Fruit fly (Drosophila melanogaster) whole organism, prepupa: ENCODE data around the gene CG43293.
A peak's percentile ranks its signal among the peaks of the same experiment; 100 is the strongest.

Experiments used
- Blimp-1 ChIP-seq: fragments of 200-800 bp; sonication (Bioruptor generic); optimal IDR thresholded peaks from 3 replicates; lab custom pipeline; 2017; ENCODE audit warnings: missing biosample characterization, missing genetic modification characterization, mild to moderate bottlenecking, moderate library complexity, missing genetic modification reagents
- CG11762 ChIP-seq: fragments of 200-800 bp; sonication (Bioruptor generic); optimal IDR thresholded peaks from 3 replicates; lab custom pipeline; 2016; ENCODE audit warnings: missing biosample characterization, missing genetic modification characterization; ENCODE audit not compliant: insufficient read depth
- CG11902 ChIP-seq: fragments of 200-800 bp; sonication (Bioruptor generic); optimal IDR thresholded peaks from 3 replicates; lab custom pipeline; 2016; ENCODE audit warnings: missing biosample characterization, missing genetic modification characterization
- CG1621 ChIP-seq: fragments of 200-800 bp; sonication (Bioruptor generic); optimal IDR thresholded peaks from 3 replicates; lab custom pipeline; 2018; ENCODE audit warnings: missing biosample characterization, mild to moderate bottlenecking, missing genetic modification characterization
- CG16779 ChIP-seq: fragments of 200-800 bp; sonication (Bioruptor generic); optimal IDR thresholded peaks from 3 replicates; lab custom pipeline; 2017; ENCODE audit warnings: missing biosample characterization, mild to moderate bottlenecking, missing genetic modification characterization
- CG3032 ChIP-seq: fragments of 200-800 bp; optimal IDR thresholded peaks from 2 replicates; lab custom pipeline; 2019; ENCODE audit warnings: missing biosample characterization, mild to moderate bottlenecking, missing genetic modification characterization, moderate library complexity
- CG31627 ChIP-seq: fragments of 200-800 bp; sonication (Bioruptor generic); optimal IDR thresholded peaks from 3 replicates; lab custom pipeline; 2016; ENCODE audit warnings: missing biosample characterization, missing genetic modification characterization
- CG32006 ChIP-seq: fragments of 200-800 bp; sonication (Bioruptor generic); optimal IDR thresholded peaks from 3 replicates; lab custom pipeline; 2017; ENCODE audit warnings: missing biosample characterization, mild to moderate bottlenecking, missing genetic modification characterization
- CG34406 ChIP-seq: fragments of 200-800 bp; sonication (Bioruptor generic); optimal IDR thresholded peaks from 3 replicates; lab custom pipeline; 2016; ENCODE audit warnings: missing biosample characterization, missing genetic modification characterization
- CG4318 ChIP-seq: fragments of 200-800 bp; sonication (Bioruptor generic); optimal IDR thresholded peaks from 3 replicates; lab custom pipeline; 2017; ENCODE audit warnings: missing biosample characterization, mild to moderate bottlenecking, missing genetic modification characterization
- CG6163 ChIP-seq: fragments of 200-800 bp; sonication (Bioruptor generic); IDR thresholded peaks from 3 replicates; pipeline ENCODE4 v1.3.6; 2022; ENCODE audit warnings: missing biosample characterization, missing genetic modification characterization
- CG6792 ChIP-seq: fragments of 200-800 bp; sonication (Bioruptor generic); optimal IDR thresholded peaks from 3 replicates; lab custom pipeline; 2016; ENCODE audit warnings: missing biosample characterization, missing genetic modification characterization
- CG6854 ChIP-seq: fragments of 200-800 bp; sonication (Bioruptor generic); optimal IDR thresholded peaks from 2 replicates; lab custom pipeline; 2017; ENCODE audit warnings: missing biosample characterization, mild to moderate bottlenecking, missing genetic modification characterization
- CG7368 ChIP-seq: fragments of 200-800 bp; sonication (Bioruptor generic); optimal IDR thresholded peaks from 3 replicates; lab custom pipeline; 2016; ENCODE audit warnings: missing biosample characterization, missing genetic modification characterization
- CG8319 ChIP-seq: fragments of 200-800 bp; sonication (Bioruptor generic); optimal IDR thresholded peaks from 3 replicates; lab custom pipeline; 2016; ENCODE audit warnings: missing biosample characterization, missing genetic modification characterization
- Eip75B ChIP-seq: fragments of 200-800 bp; sonication (Bioruptor generic); optimal IDR thresholded peaks from 3 replicates; lab custom pipeline; 2016; ENCODE audit warnings: missing biosample characterization, missing genetic modification characterization
- Eip78C ChIP-seq: fragments of 200-800 bp; sonication (Bioruptor generic); peaks from one replicate; lab custom pipeline; 2016; ENCODE audit warnings: missing biosample characterization, missing genetic modification characterization
- Ets21C ChIP-seq: fragments of 200-800 bp; sonication (Bioruptor generic); optimal IDR thresholded peaks from 3 replicates; lab custom pipeline; 2016; ENCODE audit warnings: missing biosample characterization, missing genetic modification characterization
- Hr39 ChIP-seq: fragments of 200-800 bp; sonication (Bioruptor generic); optimal IDR thresholded peaks from 2 replicates; lab custom pipeline; 2016; ENCODE audit warnings: missing biosample characterization, missing genetic modification characterization
- Met ChIP-seq: fragments of 200-800 bp; sonication (Bioruptor generic); optimal IDR thresholded peaks from 3 replicates; lab custom pipeline; 2016; ENCODE audit warnings: missing biosample characterization, missing genetic modification characterization
- OdsH ChIP-seq: fragments of 200-800 bp; sonication (Bioruptor generic); optimal IDR thresholded peaks from 3 replicates; lab custom pipeline; 2016; ENCODE audit warnings: missing biosample characterization, missing genetic modification characterization
- Smox ChIP-seq: fragments of 200-800 bp; sonication (Bioruptor generic); optimal IDR thresholded peaks from 3 replicates; lab custom pipeline; 2016; ENCODE audit warnings: missing biosample characterization, missing genetic modification characterization
- Sox102F ChIP-seq: fragments of 200-800 bp; sonication (Bioruptor generic); optimal IDR thresholded peaks from 2 replicates; lab custom pipeline; 2016; ENCODE audit warnings: missing biosample characterization, mild to moderate bottlenecking, missing genetic modification characterization
- Sox14 ChIP-seq: fragments of 200-800 bp; sonication (Bioruptor generic); optimal IDR thresholded peaks from 3 replicates; lab custom pipeline; 2016; ENCODE audit warnings: missing biosample characterization, missing genetic modification characterization
- Sox15 ChIP-seq: fragments of 200-800 bp; sonication (Bioruptor generic); optimal IDR thresholded peaks from 3 replicates; lab custom pipeline; 2016; ENCODE audit warnings: missing biosample characterization, missing genetic modification characterization
- achi ChIP-seq: fragments of 200-800 bp; sonication (Bioruptor generic); optimal IDR thresholded peaks from 3 replicates; lab custom pipeline; 2016; ENCODE audit warnings: missing biosample characterization, missing genetic modification characterization
- acj6 ChIP-seq: fragments of 200-800 bp; sonication (Bioruptor generic); optimal IDR thresholded peaks from 3 replicates; lab custom pipeline; 2016; ENCODE audit warnings: missing biosample characterization, missing genetic modification characterization
- cyc ChIP-seq: fragments of 200-800 bp; sonication (Bioruptor generic); optimal IDR thresholded peaks from 3 replicates; lab custom pipeline; 2016; ENCODE audit warnings: missing biosample characterization, missing genetic modification characterization
- dac ChIP-seq: fragments of 200-800 bp; sonication (Bioruptor generic); optimal IDR thresholded peaks from 2 replicates; lab custom pipeline; 2017; ENCODE audit warnings: missing biosample characterization, mild to moderate bottlenecking, missing genetic modification characterization
- dsx ChIP-seq: fragments of 200-800 bp; optimal IDR thresholded peaks from 3 replicates; lab custom pipeline; 2019; ENCODE audit warnings: missing biosample characterization, mild to moderate bottlenecking, missing genetic modification characterization, moderate library complexity; ENCODE audit not compliant: poor library complexity, severe bottlenecking
- eg ChIP-seq: fragments of 200-800 bp; sonication (Bioruptor generic); IDR thresholded peaks from 3 replicates; pipeline ENCODE4 v1.3.6; 2022; ENCODE audit warnings: missing biosample characterization, missing genetic modification characterization
- fd59A ChIP-seq: fragments of 200-800 bp; sonication (Bioruptor generic); optimal IDR thresholded peaks from 2 replicates; lab custom pipeline; 2017; ENCODE audit warnings: missing biosample characterization, mild to moderate bottlenecking, missing genetic modification characterization, missing genetic modification reagents
- fd85E ChIP-seq: fragments of 200-800 bp; sonication (Bioruptor generic); optimal IDR thresholded peaks from 3 replicates; lab custom pipeline; 2016; ENCODE audit warnings: missing biosample characterization, missing genetic modification characterization
- fkh ChIP-seq: fragments of 200-800 bp; sonication (Bioruptor generic); optimal IDR thresholded peaks from 3 replicates; lab custom pipeline; 2017; ENCODE audit warnings: missing biosample characterization, mild to moderate bottlenecking, missing genetic modification characterization, moderate library complexity
- lz ChIP-seq: fragments of 200-800 bp; sonication (Bioruptor generic); optimal IDR thresholded peaks from 3 replicates; lab custom pipeline; 2016; ENCODE audit warnings: missing biosample characterization, missing genetic modification characterization
- net ChIP-seq: fragments of 200-800 bp; sonication (Bioruptor generic); optimal IDR thresholded peaks from 3 replicates; lab custom pipeline; 2016; ENCODE audit warnings: missing biosample characterization, missing genetic modification characterization
- spab ChIP-seq: fragments of 200-800 bp; sonication (Bioruptor generic); optimal IDR thresholded peaks from 2 replicates; lab custom pipeline; 2017; ENCODE audit warnings: missing biosample characterization, mild to moderate bottlenecking, missing genetic modification characterization, missing genetic modification reagents
- ss ChIP-seq, 2 experiments: fragments of 200-800 bp; sonication (Bioruptor generic); optimal IDR thresholded peaks; 2 replicates in 1 of 2; 3 replicates in 1 of 2; lab custom pipeline; 2017 to 2018; ENCODE audit warnings: mild to moderate bottlenecking in 2 of 2, missing biosample characterization in 2 of 2, missing genetic modification characterization in 2 of 2, moderate library complexity in 1 of 2
- svp ChIP-seq: fragments of 200-800 bp; sonication (Bioruptor generic); peaks from one replicate; lab custom pipeline; 2016; ENCODE audit warnings: missing biosample characterization, missing genetic modification characterization
- vri ChIP-seq: fragments of 200-800 bp; sonication (Bioruptor generic); optimal IDR thresholded peaks from 3 replicates; lab custom pipeline; 2016; ENCODE audit warnings: missing biosample characterization, mild to moderate bottlenecking, missing genetic modification characterization

Gene CG43293

DNA sequence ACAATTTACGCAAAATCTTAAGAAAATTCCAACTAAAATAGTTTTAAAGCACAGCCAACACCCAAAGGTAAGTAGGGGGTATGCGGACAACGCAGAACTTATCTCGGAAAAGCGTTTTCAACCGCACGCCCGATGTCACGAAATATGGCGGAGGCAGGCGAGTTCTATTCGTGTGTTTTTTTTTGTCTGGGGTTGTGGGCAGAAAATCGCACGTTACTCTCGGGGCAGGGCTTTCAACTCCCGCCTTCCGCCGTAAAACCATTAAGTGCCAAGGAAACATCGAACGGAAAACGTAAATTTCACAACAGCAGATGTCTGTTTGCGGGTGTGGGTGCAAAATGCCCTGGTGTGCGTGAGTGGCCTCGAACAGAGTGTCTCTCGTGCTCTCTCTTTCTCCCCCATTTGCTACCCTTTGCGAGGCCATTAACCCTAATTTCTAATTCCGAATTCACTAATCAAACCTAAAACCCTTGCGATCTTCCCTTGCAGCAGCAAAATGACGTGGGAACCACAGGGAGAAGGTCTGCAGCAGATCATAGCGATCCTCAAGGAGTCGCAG is 8.6 kb downstream of the CG43293 start:
- TF ChIP-seq CG6792 (GFP tag; lab: Kevin White, UChicago): no peak
- TF ChIP-seq CG1621: no peak

DNA sequence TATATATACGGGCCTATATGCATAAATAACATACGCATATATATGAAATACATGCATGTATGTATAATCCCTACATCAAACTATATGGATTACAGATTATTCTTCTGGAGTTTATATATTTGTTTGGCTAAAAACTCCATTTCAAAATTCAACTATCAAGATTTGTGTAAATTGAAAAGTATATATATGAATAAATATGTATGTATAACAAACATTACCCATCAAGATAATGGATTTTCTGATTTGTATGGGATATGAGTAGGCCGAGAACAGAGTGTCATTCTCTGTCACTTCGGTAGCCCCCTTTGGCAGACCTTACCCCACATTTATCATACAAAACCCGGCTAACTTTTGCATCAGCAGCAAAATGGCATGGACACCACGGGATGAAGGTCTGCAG is 15.2 kb downstream of the CG43293 start, which contains the start of gene CG8219:
TSS of gene CG8219 (plus strand) at position 301 of the 400 bp plus-strand sequence.
- TF ChIP-seq Sox14 (GFP tag; lab: Kevin White, UChicago): no peak
- TF ChIP-seq Sox102F (GFP tag; lab: Kevin White, UChicago): no peak
- no peak for TF ChIP-seq Eip78C (GFP tag; lab: Kevin White, UChicago)
- no peak for TF ChIP-seq CG11762
- no peak for TF ChIP-seq fkh (GFP tag; lab: Kevin White, UChicago)
- no peak for TF ChIP-seq CG6163
- TF ChIP-seq dsx (GFP tag; lab: Kevin White, UChicago): no peak
- no peak for TF ChIP-seq fd85E (GFP tag; lab: Kevin White, UChicago)
- no peak for TF ChIP-seq CG6854 (GFP tag; lab: Kevin White, UChicago)
- TF ChIP-seq CG32006 (GFP tag; lab: Kevin White, UChicago): no peak
- no peak for TF ChIP-seq vri (GFP tag; lab: Kevin White, UChicago)
- TF ChIP-seq Smox (GFP tag; lab: Kevin White, UChicago): no peak
- TF ChIP-seq, all 60 proteins: peak for 0

DNA sequence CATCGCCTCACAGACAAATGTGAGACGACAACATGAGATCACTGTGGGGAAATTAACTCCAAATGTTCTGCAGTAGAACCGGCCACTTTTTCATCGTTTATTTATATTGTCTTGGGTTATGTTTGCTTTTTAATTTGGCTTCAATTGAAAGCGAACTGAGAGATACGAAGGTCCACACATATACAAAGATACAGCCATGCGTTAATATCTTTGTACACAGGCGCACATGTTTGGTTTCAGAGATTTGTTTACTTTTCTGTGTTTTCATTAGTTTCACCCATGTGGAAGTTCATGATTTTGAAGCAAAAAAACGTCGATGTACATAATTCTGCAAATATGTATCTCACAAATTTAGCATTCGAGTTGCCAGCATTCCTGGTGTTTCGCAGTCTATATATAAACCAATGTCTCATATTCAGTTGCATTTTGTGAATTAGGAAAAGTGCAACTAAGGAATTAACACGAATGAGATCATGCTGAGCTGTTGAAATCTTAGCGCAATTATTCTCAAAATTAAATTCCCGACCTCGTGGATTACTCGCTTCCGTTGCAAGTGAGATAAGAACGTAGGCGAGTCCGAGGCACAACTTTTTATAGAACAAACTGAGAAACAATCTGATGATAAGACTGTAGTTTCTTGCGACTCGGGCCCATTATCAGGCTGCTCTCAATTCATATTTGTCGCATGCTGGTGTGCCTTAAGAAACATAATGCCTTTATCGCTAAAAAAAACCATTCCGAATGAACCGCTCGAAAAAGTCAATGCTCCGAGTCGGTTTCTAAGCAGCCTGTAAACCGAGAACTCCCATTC is 31.2 kb downstream of the CG43293 start:
- TF ChIP-seq CG11762: no peak
- no peak for TF ChIP-seq dac (GFP tag; lab: Kevin White, UChicago)
- no peak for TF ChIP-seq fd59A
- TF ChIP-seq Smox (GFP tag; lab: Kevin White, UChicago): no peak
- TF ChIP-seq fkh (GFP tag; lab: Kevin White, UChicago): peak; percentile 97
- TF ChIP-seq Eip78C (GFP tag; lab: Kevin White, UChicago): no peak

DNA sequence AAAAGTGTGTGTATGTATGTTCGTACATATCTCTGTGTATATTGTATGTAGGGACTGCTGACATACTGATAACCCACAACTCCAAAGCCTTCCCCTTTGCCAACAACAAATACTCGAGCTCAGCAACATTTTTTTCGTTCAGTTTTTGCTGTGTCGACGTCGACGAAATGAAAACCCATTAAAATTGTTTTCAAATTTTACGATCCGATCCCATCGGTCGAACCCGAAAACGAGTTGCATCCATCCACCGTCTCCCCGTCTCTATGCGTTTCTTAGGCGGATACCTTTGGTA is 31.7 kb downstream of the CG43293 start:
- TF ChIP-seq dac (GFP tag; lab: Kevin White, UChicago) (no peak), Sox15 (GFP tag; lab: Kevin White, UChicago) (no peak), Ets21C (GFP tag; lab: Kevin White, UChicago) (no peak), CG7368 (GFP tag; lab: Kevin White, UChicago) (no peak), svp (GFP tag; lab: Kevin White, UChicago) (peak; percentile 70)

DNA sequence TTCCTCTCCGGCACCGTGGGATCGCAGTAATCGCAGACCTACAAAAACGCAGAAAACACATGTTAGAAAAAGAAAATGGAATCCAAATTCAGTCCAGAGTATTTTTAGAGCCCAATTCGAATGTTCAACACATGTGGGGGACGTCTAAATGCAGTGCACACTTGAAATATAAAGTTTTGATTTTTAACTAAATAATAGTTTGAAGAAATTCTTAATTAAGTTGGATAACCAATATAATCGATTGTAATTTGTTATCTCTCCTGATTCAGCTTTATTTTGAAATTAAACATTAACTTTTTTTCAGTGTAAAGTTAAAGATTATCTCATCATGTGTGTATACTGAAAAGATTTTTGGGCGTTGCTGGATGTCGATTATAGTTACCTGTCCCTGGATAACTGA is 32.2 kb downstream of the CG43293 start:
- TF ChIP-seq CG1621 (no peak), CG11902 (GFP tag; lab: Kevin White, UChicago) (no peak), Blimp-1 (no peak), CG6854 (GFP tag; lab: Kevin White, UChicago) (no peak), ss (GFP tag; optimal IDR thresholded peaks at IDR 0.05; lab: Kevin White, UChicago) (no peak), vri (GFP tag; lab: Kevin White, UChicago) (peak; percentile 29), CG6163 (0 out of 3 replicates have a peak, but pooled peaks have one; percentile 35), achi (peak; percentile 21), spab (GFP tag; lab: Kevin White, UChicago) (no peak), net (GFP tag; lab: Kevin White, UChicago) (no peak), Met (GFP tag; lab: Kevin White, UChicago) (peak; percentile 67), Eip75B (GFP tag; lab: Kevin White, UChicago) (no peak), eg (GFP tag; lab: Robert Waterston, UW) (peak; percentile 52; the same call in 2 of the 3 replicates), CG4318 (no peak), CG31627 (GFP tag; lab: Kevin White, UChicago) (peak; percentile 35), cyc (GFP tag; lab: Kevin White, UChicago) (no peak), OdsH (GFP tag; lab: Kevin White, UChicago) (no peak), Sox15 (GFP tag; lab: Kevin White, UChicago) (no peak), svp (GFP tag; lab: Kevin White, UChicago) (peak; percentile 65), CG6792 (GFP tag; lab: Kevin White, UChicago) (peak; percentile 37), lz (GFP tag; lab: Kevin White, UChicago) (no peak), CG16779 (tag; lab: Kevin White, UChicago) (no peak), Hr39 (GFP tag; lab: Kevin White, UChicago) (peak; percentile 52), CG8319 (GFP tag; lab: Kevin White, UChicago) (no peak), Ets21C (GFP tag; lab: Kevin White, UChicago) (no peak), CG34406 (peak; percentile 4), Sox102F (GFP tag; lab: Kevin White, UChicago) (peak; percentile 53), acj6 (peak; percentile 42), CG3032 (tag; lab: Kevin White, UChicago) (no peak)
